Worm (Caenorhabditis elegans): Measurements from ENCODE around the gene cct-4.
A peak's percentile ranks its signal among the peaks of the same experiment; 100 is the strongest.

The cct-4 gene

ce11 chrII:8273060-8273459, 10.4 kb upstream of the cct-4 start (continued):
- no peak for TF ChIP-seq K12H6.12 (tag; optimal IDR thresholded peaks at IDR 0.05)
- no peak for TF ChIP-seq F22D6.2 (tag; optimal IDR thresholded peaks at IDR 0.05)
- TF ChIP-seq aptf-3 (GFP tag; IDR thresholded peaks at IDR 0.05), result no peak
- no peak for TF ChIP-seq sdz-38 (tag; optimal IDR thresholded peaks at IDR 0.05)
- TF ChIP-seq F55B11.4 (tag; optimal IDR thresholded peaks at IDR 0.05; ENCODE audit: borderline replicate concordance, insufficient read depth), result no peak
- no peak for TF ChIP-seq madf-3 (GFP tag; IDR thresholded peaks at IDR 0.05)
- TF ChIP-seq zim-3 (tag; optimal IDR thresholded peaks at IDR 0.05), result peak; percentile 3
- TF ChIP-seq F37B4.10 (GFP tag; IDR thresholded peaks at IDR 0.05), result no peak
- TF ChIP-seq hrde-1 (tag; optimal IDR thresholded peaks at IDR 0.05; ENCODE audit: borderline replicate concordance), result peak; percentile 29
- TF ChIP-seq ztf-18 (tag; optimal IDR thresholded peaks at IDR 0.05), result no peak
- no peak for TF ChIP-seq ceh-27 (GFP tag; optimal IDR thresholded peaks at IDR 0.05)
- no peak for TF ChIP-seq let-526 (GFP tag; IDR thresholded peaks at IDR 0.05)
- TF ChIP-seq lin-40 (tag; optimal IDR thresholded peaks at IDR 0.05), result no peak
- TF ChIP-seq unc-130 (GFP tag; optimal IDR thresholded peaks at IDR 0.05), result peak; percentile 25
- no peak for TF ChIP-seq F23B12.7 (tag; optimal IDR thresholded peaks at IDR 0.05; ENCODE audit: insufficient read depth)
- no peak for TF ChIP-seq hlh-26 (GFP tag; conservative IDR thresholded peaks at IDR 0.05)
- TF ChIP-seq bed-1 (GFP tag; IDR thresholded peaks at IDR 0.05), result no peak
- TF ChIP-seq tbx-9 (tag; optimal IDR thresholded peaks at IDR 0.05; ENCODE audit: borderline replicate concordance), result no peak
- TF ChIP-seq dpff-1 (tag; optimal IDR thresholded peaks at IDR 0.05), result no peak
- no peak for TF ChIP-seq ceh-100 (GFP tag; IDR thresholded peaks at IDR 0.05)
- peak; percentile 6 for TF ChIP-seq atf-7 (tag; optimal IDR thresholded peaks at IDR 0.05)
- no peak; the same call in 1 of the 2 replicates for TF ChIP-seq hmg-1.2 (GFP tag; IDR thresholded peaks at IDR 0.05)
- TF ChIP-seq ztf-22 (GFP tag; optimal IDR thresholded peaks at IDR 0.05), result no peak
- TF ChIP-seq B0336.3 (GFP tag; IDR thresholded peaks at IDR 0.05), result peak; percentile 64; the same call in 1 of the 2 replicates
- TF ChIP-seq him-1 (tag; optimal IDR thresholded peaks at IDR 0.05), result peak; percentile 20
- TF ChIP-seq hsf-1 (GFP tag; IDR thresholded peaks at IDR 0.05), result no peak; the same call in 1 of the 2 replicates
- no peak for TF ChIP-seq hlh-12 (tag; optimal IDR thresholded peaks at IDR 0.05)
- TF ChIP-seq Y79H2A.3 (GFP tag; conservative IDR thresholded peaks at IDR 0.05), result no peak
- TF ChIP-seq nhr-27 (tag; optimal IDR thresholded peaks at IDR 0.05), result no peak
- no peak for TF ChIP-seq madf-8 (GFP tag; conservative IDR thresholded peaks at IDR 0.05)
- TF ChIP-seq Y53G8AR.9 (GFP tag; conservative IDR thresholded peaks at IDR 0.05), result 0 out of 2 replicates have a peak, but pooled peaks have one; percentile 50
- peak; percentile 65 for TF ChIP-seq ekl-4 (GFP tag; IDR thresholded peaks at IDR 0.05)
- TF ChIP-seq nfya-1 (tag; optimal IDR thresholded peaks at IDR 0.05; ENCODE audit: borderline replicate concordance, insufficient read depth), result no peak
- no peak for TF ChIP-seq F57C9.4 (tag; optimal IDR thresholded peaks at IDR 0.05)
- no peak for TF ChIP-seq chd-7 (tag; optimal IDR thresholded peaks at IDR 0.05)
- no peak for TF ChIP-seq ceh-91 (GFP tag; IDR thresholded peaks at IDR 0.05)
- TF ChIP-seq lsl-1 (GFP tag; optimal IDR thresholded peaks at IDR 0.05), result no peak
- TF ChIP-seq mxl-1 (tag; optimal IDR thresholded peaks at IDR 0.05), result no peak
- peak; percentile 29 for TF ChIP-seq athp-1 (tag; optimal IDR thresholded peaks at IDR 0.05)
- no peak for TF ChIP-seq unc-62 (GFP tag; optimal IDR thresholded peaks at IDR 0.05)
- no peak for TF ChIP-seq bed-2 (GFP tag; IDR thresholded peaks at IDR 0.05)
- peak; percentile 47 for TF ChIP-seq tlf-1 (GFP tag; optimal IDR thresholded peaks at IDR 0.05)
- TF ChIP-seq dpl-1 (GFP tag; optimal IDR thresholded peaks at IDR 0.05), result no peak
- TF ChIP-seq egl-44 (GFP tag; IDR thresholded peaks at IDR 0.05), result no peak
- peak; percentile 42 for TF ChIP-seq F33H1.4 (GFP tag; IDR thresholded peaks at IDR 0.05)
- no peak for TF ChIP-seq mel-28 (tag; optimal IDR thresholded peaks at IDR 0.05; ENCODE audit: borderline replicate concordance)
- no peak for TF ChIP-seq F39B2.1 (GFP tag; IDR thresholded peaks at IDR 0.05)
- TF ChIP-seq madf-6 (GFP tag; IDR thresholded peaks at IDR 0.05), result peak; percentile 65
- peak; percentile 13 for TF ChIP-seq lin-54 (GFP tag; optimal IDR thresholded peaks at IDR 0.05)
- TF ChIP-seq repo-1 (tag; optimal IDR thresholded peaks at IDR 0.05), result no peak

All from whole organism, young adult.